Worm (Caenorhabditis elegans): ENCODE measurements around the gene nhr-184.
A peak's percentile ranks its signal among the peaks of the same experiment; 100 is the strongest.

The nhr-184 gene

DNA sequence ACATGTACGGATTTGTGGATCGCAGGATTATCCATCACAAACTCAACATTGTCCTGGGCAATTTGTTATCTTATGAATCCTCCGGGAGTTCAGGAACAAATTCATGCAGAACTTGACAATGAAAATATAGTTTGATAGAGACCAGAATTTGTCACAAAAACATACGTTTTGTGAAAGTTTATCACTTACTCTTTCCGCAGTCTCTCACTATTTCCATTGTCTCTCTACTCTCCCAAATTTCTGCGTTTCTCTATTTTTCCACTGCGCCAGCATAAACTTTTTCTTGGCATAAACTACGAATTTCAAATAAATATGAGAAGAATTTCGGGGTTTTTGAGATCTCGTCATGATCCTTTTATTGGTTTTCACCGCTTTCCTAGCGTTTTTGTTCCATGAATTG is 28.4 kb upstream of the nhr-184 start, which contains the start of gene cyp-33C3:
TSS of gene cyp-33C3 (plus strand) at position 149 of the 400 bp plus-strand sequence.
- TF ChIP-seq ceh-9 (tag; optimal IDR thresholded peaks at IDR 0.05) (no peak), elt-2 (tag; optimal IDR thresholded peaks at IDR 0.05) (peak; percentile 18)

DNA sequence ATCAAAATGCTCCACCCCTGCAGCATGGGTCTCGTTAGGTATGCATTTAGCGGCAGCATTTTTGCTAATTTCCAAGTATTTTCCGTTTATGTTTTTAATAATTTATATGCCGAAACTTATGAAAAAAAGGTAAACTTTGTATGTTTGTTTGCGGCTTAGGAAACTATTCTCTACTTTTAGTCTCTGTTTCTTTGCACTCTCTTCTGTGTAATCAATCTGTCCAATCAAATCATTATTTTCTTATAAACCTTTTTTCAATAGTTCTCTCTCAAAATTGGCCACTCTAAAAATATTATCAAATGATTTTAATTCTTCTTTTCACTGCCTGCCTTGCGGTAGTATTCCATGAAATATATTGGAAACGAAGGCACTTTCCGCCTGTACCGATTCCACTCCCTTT is 23.7 kb upstream of the nhr-184 start:
- TF ChIP-seq skn-1 (tag; optimal IDR thresholded peaks at IDR 0.05), result no peak
- no peak for TF ChIP-seq R02D3.7 (tag; optimal IDR thresholded peaks at IDR 0.05)
- peak; percentile 8 for TF ChIP-seq pqm-1 (tag; optimal IDR thresholded peaks at IDR 0.05)
- peak; percentile 57 for TF ChIP-seq pha-4 (tag; optimal IDR thresholded peaks at IDR 0.05)
- TF ChIP-seq jun-1 (tag; optimal IDR thresholded peaks at IDR 0.05), result no peak
- peak; percentile 26 for TF ChIP-seq elt-2 (tag; optimal IDR thresholded peaks at IDR 0.05)
- no peak for TF ChIP-seq nfya-1 (tag; optimal IDR thresholded peaks at IDR 0.05; ENCODE audit: insufficient read depth)
- TF ChIP-seq fos-1 (tag; optimal IDR thresholded peaks at IDR 0.05), result no peak
- no peak for TF ChIP-seq nhr-77 (tag; optimal IDR thresholded peaks at IDR 0.05)

DNA sequence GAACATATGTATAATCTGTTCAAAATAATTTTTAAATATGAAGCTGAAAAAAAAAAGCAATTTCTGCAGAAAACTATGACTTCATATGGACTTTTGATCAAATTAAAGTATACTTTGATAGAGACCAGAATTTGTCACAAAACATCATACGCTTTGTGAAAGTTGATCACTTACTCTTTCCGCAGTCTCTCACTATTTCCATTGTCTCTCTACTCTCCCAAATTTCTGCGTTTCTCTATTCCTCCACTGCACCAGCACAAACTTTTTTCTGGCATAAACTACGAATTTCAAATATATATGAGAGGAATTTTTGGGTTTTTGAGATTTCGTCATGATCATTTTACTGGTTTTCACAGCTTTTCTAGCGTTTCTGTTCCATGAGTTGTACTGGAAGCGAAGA is 21.6 kb upstream of the nhr-184 start, which contains the start of gene cyp-33C4:
TSS of gene cyp-33C4 (plus strand) at position 293 of the 400 bp plus-strand sequence.
- TF ChIP-seq jun-1 (tag; optimal IDR thresholded peaks at IDR 0.05) (peak; percentile 25), hmg-11 (tag; optimal IDR thresholded peaks at IDR 0.05) (peak; percentile 47), nhr-25 (tag; optimal IDR thresholded peaks at IDR 0.05) (no peak), ceh-9 (tag; optimal IDR thresholded peaks at IDR 0.05) (no peak), elt-2 (tag; optimal IDR thresholded peaks at IDR 0.05) (peak; percentile 43), egl-27 (tag; optimal IDR thresholded peaks at IDR 0.05) (no peak), lin-15B (tag; optimal IDR thresholded peaks at IDR 0.05) (no peak), fkh-2 (tag; optimal IDR thresholded peaks at IDR 0.05) (no peak), nfya-1 (tag; optimal IDR thresholded peaks at IDR 0.05; ENCODE audit: insufficient read depth) (peak; percentile 38), ZK546.5 (tag; optimal IDR thresholded peaks at IDR 0.05) (no peak), pha-4 (tag; optimal IDR thresholded peaks at IDR 0.05) (peak; percentile 39), pqm-1 (tag; optimal IDR thresholded peaks at IDR 0.05) (peak; percentile 63), lin-39 (tag; optimal IDR thresholded peaks at IDR 0.05) (no peak), mdl-1 (tag; optimal IDR thresholded peaks at IDR 0.05) (no peak), ztf-4 (tag; optimal IDR thresholded peaks at IDR 0.05) (no peak), nhr-237 (tag; optimal IDR thresholded peaks at IDR 0.05) (no peak)

DNA sequence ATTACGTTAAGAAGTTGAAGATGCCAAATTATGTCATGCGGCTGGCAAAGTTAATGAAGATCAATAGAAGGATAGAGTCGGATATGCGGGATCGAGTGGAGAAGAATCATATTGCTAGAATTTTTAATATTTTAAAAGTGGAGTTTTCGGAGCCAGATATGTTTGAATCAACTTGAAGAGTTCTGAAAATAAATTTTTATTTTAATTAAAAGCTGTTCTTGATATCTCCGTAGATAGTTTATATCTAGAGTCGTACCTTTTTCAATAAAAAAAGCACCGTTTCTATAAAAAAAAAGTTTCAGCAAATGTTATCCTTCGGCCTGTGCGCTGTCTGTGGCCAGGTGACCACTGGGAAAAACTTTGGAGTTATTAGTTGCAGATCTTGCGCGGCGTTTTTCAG is 18.9 kb upstream of the nhr-184 start, which contains the start of gene nhr-96:
TSS of gene nhr-96 (plus strand) at position 301 of the 400 bp plus-strand sequence.
- no peak for TF ChIP-seq nhr-43 (tag; optimal IDR thresholded peaks at IDR 0.05; ENCODE audit: poor library complexity, severe bottlenecking)
- TF ChIP-seq lin-39 (tag; optimal IDR thresholded peaks at IDR 0.05), result no peak
- no peak for TF ChIP-seq nhr-67 (tag; optimal IDR thresholded peaks at IDR 0.05)
- TF ChIP-seq skn-1 (tag; optimal IDR thresholded peaks at IDR 0.05), result no peak
- TF ChIP-seq lsy-12 (tag; optimal IDR thresholded peaks at IDR 0.05), result no peak
- no peak for TF ChIP-seq ama-1 (optimal IDR thresholded peaks at IDR 0.05)
- no peak for TF ChIP-seq jun-1 (tag; optimal IDR thresholded peaks at IDR 0.05)
- no peak for TF ChIP-seq pqm-1 (tag; optimal IDR thresholded peaks at IDR 0.05)
- no peak for TF ChIP-seq lin-15B (tag; optimal IDR thresholded peaks at IDR 0.05)
- TF ChIP-seq ceh-9 (tag; optimal IDR thresholded peaks at IDR 0.05), result no peak
- TF ChIP-seq nhr-23 (tag; optimal IDR thresholded peaks at IDR 0.05), result no peak
- TF ChIP-seq ceh-16 (tag; optimal IDR thresholded peaks at IDR 0.05), result no peak
- no peak for TF ChIP-seq fkh-10 (GFP tag; optimal IDR thresholded peaks at IDR 0.05)

DNA sequence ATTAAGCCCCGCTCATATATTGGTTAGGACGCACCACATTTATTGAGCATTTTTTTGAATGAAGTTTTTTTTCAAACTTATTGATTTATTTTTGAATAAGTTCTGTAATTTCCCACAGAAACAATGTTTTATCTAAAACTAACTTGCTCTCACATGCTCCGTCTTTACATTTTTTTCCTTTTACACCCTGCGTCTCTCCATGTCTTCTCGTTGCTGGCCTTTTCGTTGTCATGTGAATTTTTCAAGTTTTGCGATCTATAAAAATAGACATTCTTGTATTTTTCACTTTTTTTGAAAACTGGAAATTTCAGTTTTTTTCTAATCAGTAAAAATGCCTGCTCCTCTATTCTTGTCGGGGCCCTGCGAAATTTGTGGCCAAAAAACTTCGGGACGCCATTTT is 16.6 kb upstream of the nhr-184 start, which contains the start of gene nhr-134:
TSS of gene nhr-134 (plus strand) at position 312 of the 400 bp plus-strand sequence.
- TF ChIP-seq snpc-4 (tag; optimal IDR thresholded peaks at IDR 0.05) (peak; percentile 34), elt-2 (tag; optimal IDR thresholded peaks at IDR 0.05) (peak; percentile 53), mml-1 (tag; optimal IDR thresholded peaks at IDR 0.05) (no peak), pha-4 (tag; optimal IDR thresholded peaks at IDR 0.05) (peak; percentile 63), unc-39 (tag; optimal IDR thresholded peaks at IDR 0.05) (no peak)

DNA sequence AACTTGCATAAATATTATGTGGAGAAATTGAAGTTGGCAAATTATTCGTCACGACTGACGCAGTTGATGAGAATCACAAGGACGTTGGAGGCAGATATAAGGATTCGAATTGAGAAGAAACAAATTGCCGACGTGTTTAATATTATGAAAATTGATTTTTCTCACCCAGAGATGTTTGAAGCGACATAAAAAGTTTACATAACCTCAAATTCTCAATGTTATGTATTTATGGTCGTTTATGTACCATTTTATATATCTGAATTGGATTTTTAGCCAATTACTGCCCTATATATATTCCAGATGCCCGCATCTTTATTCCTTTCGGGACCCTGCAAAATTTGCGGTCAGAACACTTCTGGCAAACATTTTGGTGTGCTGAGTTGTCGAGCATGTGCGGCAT is 14.5 kb upstream of the nhr-184 start, which contains the start of gene nhr-126:
TSS of gene nhr-126 (plus strand) at position 301 of the 400 bp plus-strand sequence.
- no peak for TF ChIP-seq mdl-1 (tag; optimal IDR thresholded peaks at IDR 0.05)
- no peak for TF ChIP-seq fkh-10 (GFP tag; optimal IDR thresholded peaks at IDR 0.05)
- TF ChIP-seq unc-39 (tag; optimal IDR thresholded peaks at IDR 0.05), result no peak
- TF ChIP-seq nhr-237 (tag; optimal IDR thresholded peaks at IDR 0.05), result no peak
- TF ChIP-seq nhr-67 (tag; optimal IDR thresholded peaks at IDR 0.05), result no peak
- no peak for TF ChIP-seq ceh-82 (tag; optimal IDR thresholded peaks at IDR 0.05)
- no peak for TF ChIP-seq lin-39 (tag; optimal IDR thresholded peaks at IDR 0.05)
- TF ChIP-seq daf-12 (tag; optimal IDR thresholded peaks at IDR 0.05), result no peak
- TF ChIP-seq nhr-25 (tag; optimal IDR thresholded peaks at IDR 0.05), result no peak
- no peak for TF ChIP-seq ceh-16 (tag; optimal IDR thresholded peaks at IDR 0.05)
